Fruit fly (Drosophila melanogaster) whole organism, embryonic: Measurements from ENCODE around the gene defl.
A peak's percentile ranks its signal among the peaks of the same experiment; 100 is the strongest.

Experiments used
- Atf-2 ChIP-seq: fragments of 200-800 bp; sonication (Bioruptor generic); optimal IDR thresholded peaks from 2 replicates; lab custom pipeline; 2016; ENCODE audit warnings: missing biosample characterization, missing genetic modification characterization
- CG10321 ChIP-seq: fragments of 200-800 bp; sonication (Bioruptor generic); IDR thresholded peaks from 2 replicates; pipeline ENCODE4 v1.3.6; 2022; ENCODE audit warnings: missing biosample characterization, missing genetic modification characterization
- CG10462 ChIP-seq: fragments of 200-800 bp; sonication (Bioruptor generic); optimal IDR thresholded peaks from 2 replicates; lab custom pipeline; 2016; ENCODE audit warnings: missing biosample characterization, missing genetic modification characterization
- CG11504 ChIP-seq: fragments of 200-800 bp; sonication (Bioruptor generic); optimal IDR thresholded peaks from 3 replicates; lab custom pipeline; 2019; ENCODE audit warnings: missing biosample characterization, mild to moderate bottlenecking, missing genetic modification characterization, moderate library complexity
- CG13287 ChIP-seq: fragments of 200-800 bp; sonication (Bioruptor generic); IDR thresholded peaks from 2 replicates; pipeline ENCODE4 v1.3.6; 2022; ENCODE audit warnings: missing biosample characterization, missing genetic modification characterization; ENCODE audit not compliant: partially characterized antibody
- CG13424 ChIP-seq: fragments of 200-800 bp; sonication (Bioruptor generic); optimal IDR thresholded peaks from 2 replicates; lab custom pipeline; 2019; ENCODE audit warnings: missing biosample characterization, mild to moderate bottlenecking, missing genetic modification characterization, moderate library complexity
- CG13894 ChIP-seq: fragments of 200-800 bp; sonication (Bioruptor generic); optimal IDR thresholded peaks from 3 replicates; lab custom pipeline; 2018; ENCODE audit warnings: missing biosample characterization, mild to moderate bottlenecking, missing genetic modification characterization, moderate library complexity
- CG15011 ChIP-seq: fragments of 200-800 bp; sonication (Bioruptor generic); optimal IDR thresholded peaks from 3 replicates; lab custom pipeline; 2018; ENCODE audit warnings: missing biosample characterization, mild to moderate bottlenecking, missing genetic modification characterization
- CG17385 ChIP-seq: fragments of 200-800 bp; sonication (Bioruptor generic); optimal IDR thresholded peaks from 3 replicates; lab custom pipeline; 2018; ENCODE audit warnings: missing biosample characterization, mild to moderate bottlenecking, missing genetic modification characterization
- CG18262 ChIP-seq: fragments of 200-800 bp; optimal IDR thresholded peaks from 3 replicates; lab custom pipeline; 2019; ENCODE audit warnings: missing biosample characterization, mild to moderate bottlenecking, missing genetic modification characterization, moderate library complexity
- CG3065 ChIP-seq: fragments of 200-800 bp; sonication (Bioruptor generic); optimal IDR thresholded peaks from 2 replicates; lab custom pipeline; 2016; ENCODE audit warnings: missing biosample characterization, missing genetic modification characterization
- CG3838 ChIP-seq: fragments of 200-800 bp; sonication (Bioruptor generic); optimal IDR thresholded peaks from 3 replicates; lab custom pipeline; 2016; ENCODE audit warnings: missing biosample characterization, missing genetic modification characterization
- CG4854 ChIP-seq: fragments of 200-800 bp; sonication (Bioruptor generic); optimal IDR thresholded peaks from 2 replicates; lab custom pipeline; 2016; ENCODE audit warnings: missing biosample characterization, missing genetic modification characterization, inconsistent platforms
- CG5180 ChIP-seq: fragments of 200-800 bp; sonication (Bioruptor generic); optimal IDR thresholded peaks from 3 replicates; lab custom pipeline; 2017; ENCODE audit warnings: missing biosample characterization, missing genetic modification characterization, mild to moderate bottlenecking, moderate library complexity, missing genetic modification reagents
- CG8290 ChIP-seq, 3 experiments: fragments of 200-800 bp; sonication (Bioruptor generic); optimal IDR thresholded peaks; 2 replicates each; lab custom pipeline; 2016 to 2019; ENCODE audit warnings: missing biosample characterization in 3 of 3, missing genetic modification characterization in 3 of 3, mild to moderate bottlenecking in 2 of 3, moderate library complexity in 1 of 3
- CG8478 ChIP-seq: fragments of >200 bp; optimal IDR thresholded peaks from 2 replicates; lab custom pipeline; 2018
- D19B ChIP-seq: fragments of 200-800 bp; sonication (Bioruptor generic); optimal IDR thresholded peaks from 2 replicates; lab custom pipeline; 2017; ENCODE audit warnings: missing biosample characterization, mild to moderate bottlenecking, missing genetic modification characterization
- E2f1 ChIP-seq: fragments of 200-800 bp; sonication (Bioruptor generic); IDR thresholded peaks from 2 replicates; pipeline ENCODE4 v1.3.6; 2022; ENCODE audit warnings: missing biosample characterization, missing genetic modification characterization
- E2f2 ChIP-seq: fragments of 200-800 bp; sonication (Bioruptor generic); IDR thresholded peaks from 2 replicates; pipeline ENCODE4 v1.3.6; 2022; ENCODE audit warnings: missing biosample characterization, missing genetic modification characterization
- Gsc ChIP-seq: fragments of 200-800 bp; sonication (Bioruptor generic); IDR thresholded peaks from 2 replicates; pipeline ENCODE4 v1.3.6; 2022; ENCODE audit warnings: missing biosample characterization, missing genetic modification characterization
- Gug ChIP-seq: fragments of 200-800 bp; sonication (Bioruptor generic); IDR thresholded peaks from 4 replicates; pipeline ENCODE4 v1.3.6; 2022; ENCODE audit warnings: missing biosample characterization, missing genetic modification characterization
- HLH54F ChIP-seq: fragments of 200-800 bp; sonication (Bioruptor generic); optimal IDR thresholded peaks from 3 replicates; lab custom pipeline; 2016; ENCODE audit warnings: missing biosample characterization, missing genetic modification characterization
- Hand ChIP-seq: fragments of 200-800 bp; sonication (Bioruptor generic); optimal IDR thresholded peaks from 2 replicates; lab custom pipeline; 2017; ENCODE audit warnings: mild to moderate bottlenecking, missing biosample characterization, missing genetic modification reagents, missing genetic modification characterization
- Lim3 ChIP-seq: fragments of 200-800 bp; sonication (Bioruptor generic); IDR thresholded peaks from 2 replicates; pipeline ENCODE4 v1.3.6; 2022; ENCODE audit warnings: missing biosample characterization, missing genetic modification characterization
- Myb ChIP-seq: fragments of 200-800 bp; sonication (Bioruptor generic); optimal IDR thresholded peaks from 2 replicates; lab custom pipeline; 2016; ENCODE audit warnings: missing biosample characterization, missing genetic modification characterization
- Neu2 ChIP-seq: fragments of 200-800 bp; sonication (Bioruptor generic); optimal IDR thresholded peaks from 3 replicates; lab custom pipeline; 2016; ENCODE audit warnings: missing biosample characterization, missing genetic modification characterization, borderline replicate concordance
- NfI ChIP-seq: fragments of 200-800 bp; sonication (Bioruptor generic); optimal IDR thresholded peaks from 3 replicates; lab custom pipeline; 2018; ENCODE audit warnings: missing biosample characterization, mild to moderate bottlenecking, missing genetic modification characterization, moderate library complexity
- Oli ChIP-seq: fragments of 200-800 bp; sonication (Bioruptor generic); optimal IDR thresholded peaks from 2 replicates; lab custom pipeline; 2018; ENCODE audit warnings: missing biosample characterization, mild to moderate bottlenecking, missing genetic modification characterization, moderate library complexity
- Opbp ChIP-seq: fragments of 200-800 bp; sonication (Bioruptor generic); IDR thresholded peaks from 3 replicates; pipeline ENCODE4 v1.3.6; 2022; ENCODE audit warnings: missing biosample characterization, missing genetic modification characterization; ENCODE audit not compliant: partially characterized antibody
- Poxn ChIP-seq: fragments of 200-800 bp; sonication (Bioruptor generic); IDR thresholded peaks from 2 replicates; pipeline ENCODE4 v1.3.6; 2022; ENCODE audit warnings: missing biosample characterization, missing genetic modification characterization
- Six4 ChIP-seq: fragments of 200-800 bp; sonication (Bioruptor generic); optimal IDR thresholded peaks from 2 replicates; lab custom pipeline; 2016; ENCODE audit warnings: missing biosample characterization, missing genetic modification characterization
- Xrp1 ChIP-seq: fragments of 200-800 bp; sonication (Bioruptor generic); IDR thresholded peaks from 2 replicates; pipeline ENCODE4 v1.3.6; 2022; ENCODE audit warnings: missing biosample characterization, missing genetic modification characterization
- al ChIP-seq: fragments of 200-800 bp; sonication (Bioruptor generic); IDR thresholded peaks from 2 replicates; pipeline ENCODE4 v1.3.6; 2022; ENCODE audit warnings: missing biosample characterization, missing genetic modification characterization
- ato ChIP-seq: fragments of 200-800 bp; sonication (Bioruptor generic); IDR thresholded peaks from 2 replicates; pipeline ENCODE4 v1.3.6; 2022; ENCODE audit warnings: missing biosample characterization, missing genetic modification characterization; ENCODE audit not compliant: partially characterized antibody
- cg ChIP-seq: fragments of 200-800 bp; sonication (Bioruptor generic); optimal IDR thresholded peaks from 3 replicates; lab custom pipeline; 2019; ENCODE audit warnings: missing biosample characterization, mild to moderate bottlenecking, missing genetic modification characterization, moderate library complexity
- chif ChIP-seq, 2 experiments: fragments of 200-800 bp; sonication (Bioruptor generic); optimal IDR thresholded peaks; 3 replicates each; lab custom pipeline; 2016; ENCODE audit warnings: missing biosample characterization in 2 of 2, missing genetic modification characterization in 2 of 2
- corto ChIP-seq: fragments of 200-800 bp; sonication (Bioruptor generic); optimal IDR thresholded peaks from 2 replicates; lab custom pipeline; 2016; ENCODE audit warnings: missing biosample characterization, mild to moderate bottlenecking, missing genetic modification characterization, moderate library complexity
- dati ChIP-seq: fragments of 200-800 bp; sonication (Bioruptor generic); IDR thresholded peaks from 2 replicates; pipeline ENCODE4 v1.3.6; 2022; ENCODE audit warnings: missing biosample characterization, missing genetic modification characterization
- dpn ChIP-seq, 2 experiments: fragments of 200-800 bp; sonication (Bioruptor generic); optimal IDR thresholded peaks; 3 replicates each; lab custom pipeline; 2016; ENCODE audit warnings: missing biosample characterization in 2 of 2, missing genetic modification characterization in 2 of 2
- h ChIP-seq: fragments of >200 bp; optimal IDR thresholded peaks from 2 replicates; lab custom pipeline; 2017
- ham ChIP-seq: fragments of 200-800 bp; sonication (Bioruptor generic); IDR thresholded peaks from 2 replicates; pipeline ENCODE4 v1.3.6; 2022; ENCODE audit warnings: missing biosample characterization, missing genetic modification characterization
- hkb ChIP-seq, 2 experiments: fragments of 200-800 bp in 1 of 2; fragments of >200 bp in 1 of 2; sonication (Bioruptor generic) in 1 of 2; IDR thresholded peaks in 1 of 2; optimal IDR thresholded peaks in 1 of 2; 2 replicates each; pipeline versions ENCODE4 v1.3.6 to Lab custom; 2017 to 2022; ENCODE audit warnings: missing biosample characterization in 1 of 2, missing genetic modification characterization in 1 of 2
- ind ChIP-seq: fragments of 200-800 bp; sonication (Bioruptor generic); optimal IDR thresholded peaks from 3 replicates; lab custom pipeline; 2016; ENCODE audit warnings: missing biosample characterization, missing genetic modification characterization
- inv ChIP-seq: fragments of 200-800 bp; sonication (Bioruptor generic); IDR thresholded peaks from 2 replicates; pipeline ENCODE4 v1.3.6; 2022; ENCODE audit warnings: missing biosample characterization, missing genetic modification characterization; ENCODE audit not compliant: partially characterized antibody
- lab ChIP-seq: fragments of 200-800 bp; sonication (Bioruptor generic); optimal IDR thresholded peaks from 3 replicates; lab custom pipeline; 2017; ENCODE audit warnings: missing biosample characterization, missing genetic modification characterization, mild to moderate bottlenecking, moderate library complexity, missing genetic modification reagents
- mam ChIP-seq: fragments of 200-800 bp; sonication (Bioruptor generic); optimal IDR thresholded peaks from 3 replicates; lab custom pipeline; 2016; ENCODE audit warnings: missing biosample characterization, missing genetic modification characterization
- otp ChIP-seq: fragments of 200-800 bp; sonication (Bioruptor generic); IDR thresholded peaks from 3 replicates; pipeline ENCODE4, ENCODE4 v1.3.6; 2022; ENCODE audit warnings: missing biosample characterization, missing genetic modification characterization
- phol ChIP-seq: fragments of 200-800 bp; sonication (Bioruptor generic); optimal IDR thresholded peaks from 3 replicates; lab custom pipeline; 2018; ENCODE audit warnings: missing biosample characterization, mild to moderate bottlenecking, missing genetic modification characterization, moderate library complexity
- sr ChIP-seq: fragments of 200-800 bp; sonication (Bioruptor generic); IDR thresholded peaks from 3 replicates; pipeline ENCODE4 v1.3.6; 2022; ENCODE audit warnings: missing biosample characterization, missing genetic modification characterization
- tll ChIP-seq, 2 experiments: fragments of 200-800 bp in 1 of 2; fragments of >200 bp in 1 of 2; sonication (Bioruptor generic) in 1 of 2; optimal IDR thresholded peaks; 2 replicates each; lab custom pipeline; 2017 to 2019; ENCODE audit warnings: missing biosample characterization in 2 of 2, missing genetic modification characterization in 2 of 2, mild to moderate bottlenecking in 1 of 2, moderate library complexity in 1 of 2
- yki ChIP-seq: fragments of >200 bp; optimal IDR thresholded peaks from 3 replicates; lab custom pipeline; 2018

Gene defl

dm6 chr3L:9678007-9678497, 45.2 kb upstream of the defl start (continued):
- TF ChIP-seq mam (GFP tag; lab: Kevin White, UChicago), result no peak
- no peak for TF ChIP-seq chif (GFP tag; optimal IDR thresholded peaks at IDR 0.05; lab: Kevin White, UChicago)
- no peak for TF ChIP-seq CG17385 (GFP tag; lab: Kevin White, UChicago)
- TF ChIP-seq tll (GFP tag; optimal IDR thresholded peaks at IDR 0.05; lab: Kevin White, UChicago), result peak in 1 of 2 experiments; percentile 42
- TF ChIP-seq D19B, result no peak
- no peak for TF ChIP-seq dati
- no peak for TF ChIP-seq CG11504
- no peak for TF ChIP-seq E2f2
- TF ChIP-seq inv (GFP tag; lab: Robert Waterston, UW), result no peak
- no peak for TF ChIP-seq Gug (GFP tag; lab: Robert Waterston, UW)
- no peak for TF ChIP-seq CG8290 (GFP tag; optimal IDR thresholded peaks at IDR 0.05; lab: Kevin White, UChicago)
- TF ChIP-seq CG8290 (tag; optimal IDR thresholded peaks at IDR 0.05; lab: Kevin White, UChicago), result no peak
- TF ChIP-seq ind (GFP tag; lab: Kevin White, UChicago), result no peak
- TF ChIP-seq NfI (GFP tag; lab: Kevin White, UChicago), result peak; percentile 3
- TF ChIP-seq Atf-2 (GFP tag; lab: Kevin White, UChicago), result no peak
- TF ChIP-seq cg (GFP tag; lab: Kevin White, UChicago), result peak; percentile 71
- peak; percentile 33; the same call in 1 of the 2 replicates for TF ChIP-seq Xrp1 (GFP tag; lab: Robert Waterston, UW)
- TF ChIP-seq phol (tag; lab: Kevin White, UChicago), result no peak
- no peak for TF ChIP-seq Opbp (GFP tag; lab: Robert Waterston, UW)
- no peak for TF ChIP-seq Oli (tag; lab: Kevin White, UChicago)
- peak; percentile 35 for TF ChIP-seq CG18262 (tag; lab: Kevin White, UChicago)
- no peak for TF ChIP-seq CG8478 (lab: Kevin White, UChicago)
- peak; percentile 20 for TF ChIP-seq CG13424
- TF ChIP-seq dpn (GFP tag; optimal IDR thresholded peaks at IDR 0.05; lab: Kevin White, UChicago), result no peak
- no peak for TF ChIP-seq Lim3 (GFP tag; lab: Robert Waterston, UW)
- TF ChIP-seq Hand (GFP tag; lab: Kevin White, UChicago), result no peak
- peak; percentile 68 for TF ChIP-seq CG10321 (GFP tag; lab: Robert Waterston, UW)
- no peak for TF ChIP-seq CG3838
- no peak for TF ChIP-seq CG5180 (GFP tag; lab: Kevin White, UChicago)
- TF ChIP-seq sr (GFP tag; lab: Robert Waterston, UW), result no peak
- TF ChIP-seq Six4 (GFP tag; lab: Kevin White, UChicago), result no peak
- no peak for TF ChIP-seq Poxn
- no peak for TF ChIP-seq CG10462 (GFP tag; lab: Kevin White, UChicago)
- TF ChIP-seq CG15011 (GFP tag; lab: Kevin White, UChicago), result no peak
- no peak for TF ChIP-seq yki (lab: Kevin White, UChicago)
- TF ChIP-seq al, result no peak
- no peak for TF ChIP-seq CG3065 (GFP tag; lab: Kevin White, UChicago)
- TF ChIP-seq CG4854 (GFP tag; lab: Kevin White, UChicago), result no peak
- no peak for TF ChIP-seq otp (GFP tag; lab: Robert Waterston, UW)
- TF ChIP-seq HLH54F (GFP tag; lab: Kevin White, UChicago), result no peak
- no peak for TF ChIP-seq Neu2 (GFP tag; lab: Kevin White, UChicago)
- TF ChIP-seq Myb (GFP tag; lab: Kevin White, UChicago), result no peak
- no peak for TF ChIP-seq CG13894
- TF ChIP-seq ham (GFP tag; lab: Robert Waterston, UW), result no peak
- no peak for TF ChIP-seq hkb (optimal IDR thresholded peaks at IDR 0.05; lab: Kevin White, UChicago)
- no peak for TF ChIP-seq hkb (GFP tag; IDR thresholded peaks at IDR 0.05; lab: Robert Waterston, UW)
- TF ChIP-seq lab (GFP tag; lab: Kevin White, UChicago), result no peak
- no peak for TF ChIP-seq Gsc (GFP tag; lab: Robert Waterston, UW)
- TF ChIP-seq corto (GFP tag; lab: Kevin White, UChicago), result no peak
- no peak for TF ChIP-seq CG13287 (GFP tag; lab: Robert Waterston, UW)
- no peak for TF ChIP-seq h (lab: Kevin White, UChicago)
- TF ChIP-seq ato, result no peak
- TF ChIP-seq E2f1, result no peak
